Worm (Caenorhabditis elegans): ENCODE data around the gene vps-8.

ce11 chrIV:12236011-12236410, 39.8 kb downstream of the vps-8 start, which contains the start of gene sre-16:
- no peak for TF ChIP-seq aly-1 (tag; optimal IDR thresholded peaks at IDR 0.05)
- TF ChIP-seq ama-1 (optimal IDR thresholded peaks at IDR 0.05) = no peak
- no peak for TF ChIP-seq sea-1 (GFP tag; conservative IDR thresholded peaks at IDR 0.05)
- no peak for TF ChIP-seq F13C5.2 (tag; optimal IDR thresholded peaks at IDR 0.05)
- TF ChIP-seq B0310.2 (tag; optimal IDR thresholded peaks at IDR 0.05) = no peak
- TF ChIP-seq tra-4 (tag; optimal IDR thresholded peaks at IDR 0.05) = no peak
- no peak for TF ChIP-seq ets-7 (tag; optimal IDR thresholded peaks at IDR 0.05)
- TF ChIP-seq hnd-1 (tag; optimal IDR thresholded peaks at IDR 0.05) = no peak
- no peak for TF ChIP-seq tbx-11 (GFP tag; IDR thresholded peaks at IDR 0.05)
- TF ChIP-seq hmbx-1 (tag; optimal IDR thresholded peaks at IDR 0.05) = no peak
- TF ChIP-seq ceh-13 (GFP tag; optimal IDR thresholded peaks at IDR 0.05) = no peak
- no peak for TF ChIP-seq pes-1 (GFP tag; IDR thresholded peaks at IDR 0.05)

Measured in whole organism, early embryonic.